Fruit fly (Drosophila melanogaster): Measurements from ENCODE around the gene CG2116.

Gene CG2116

DNA sequence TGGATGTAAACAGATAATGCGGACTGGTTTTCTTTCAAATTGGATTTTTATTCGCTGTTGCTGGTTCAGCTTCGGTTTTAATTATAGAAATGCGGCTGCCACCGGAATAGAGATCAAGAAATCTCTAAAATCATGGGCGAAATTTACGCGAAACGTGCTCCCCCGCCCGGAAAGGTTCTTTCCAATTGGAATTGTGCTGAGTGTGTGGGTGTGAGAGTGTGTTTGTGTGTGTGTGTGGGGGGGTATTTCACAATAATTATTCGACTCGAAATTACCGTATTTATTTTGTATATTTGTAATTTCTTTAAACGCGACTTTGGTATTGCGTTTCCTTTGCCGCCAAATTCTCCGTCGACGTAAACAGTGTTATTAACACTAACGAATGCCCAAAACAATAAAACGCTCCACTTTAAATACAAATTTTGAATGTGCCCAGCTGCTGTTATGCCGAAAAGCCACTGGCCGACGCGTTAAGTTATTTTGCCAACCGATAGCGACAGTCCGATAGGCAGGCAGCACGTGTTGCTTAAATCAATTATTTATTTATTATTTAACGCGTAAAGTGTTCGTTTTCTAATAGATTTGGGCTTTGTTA, 13.8 kb upstream of the CG2116 start, which contains the start of gene Gclc (continued):
- TF ChIP-seq CG3281 (GFP tag; optimal IDR thresholded peaks at IDR 0.05) (peak; percentile 11), NK7.1 (GFP tag; optimal IDR thresholded peaks at IDR 0.05) (no peak), CkIIα-i1 (GFP tag; IDR thresholded peaks at IDR 0.05) (no peak), chif (GFP tag; optimal IDR thresholded peaks at IDR 0.05) (no peak), yki (optimal IDR thresholded peaks at IDR 0.05) (no peak), lbe (GFP tag; optimal IDR thresholded peaks at IDR 0.05) (no peak), CG9817 (tag; optimal IDR thresholded peaks at IDR 0.05) (no peak), Rfx (GFP tag; IDR thresholded peaks at IDR 0.05) (peak; percentile 26; the same call in 1 of the 2 replicates), Awh (GFP tag; IDR thresholded peaks at IDR 0.05) (no peak), CG6654 (GFP tag; optimal IDR thresholded peaks at IDR 0.05) (no peak), CG1602 (GFP tag; optimal IDR thresholded peaks at IDR 0.05) (no peak), Pdp1 (GFP tag; optimal IDR thresholded peaks at IDR 0.05) (no peak), CG2889 (GFP tag; IDR thresholded peaks at IDR 0.05) (no peak), Sox100B (GFP tag; optimal IDR thresholded peaks at IDR 0.05) (no peak), prd (optimal IDR thresholded peaks at IDR 0.05) (no peak), prd (GFP tag; IDR thresholded peaks at IDR 0.05) (no peak), slbo (GFP tag; IDR thresholded peaks at IDR 0.05) (no peak), bbx (GFP tag; IDR thresholded peaks at IDR 0.05; ENCODE audit: partially characterized antibody) (peak; percentile 41), fd96Cb (tag; optimal IDR thresholded peaks at IDR 0.05) (no peak), stwl (tag; optimal IDR thresholded peaks at IDR 0.05) (peak; percentile 86), CG7987 (GFP tag; optimal IDR thresholded peaks at IDR 0.05) (no peak), Fer2 (tag; optimal IDR thresholded peaks at IDR 0.05) (no peak), Dfd (GFP tag; optimal IDR thresholded peaks at IDR 0.05) (no peak), trh (GFP tag; optimal IDR thresholded peaks at IDR 0.05) (no peak), eve (GFP tag; optimal IDR thresholded peaks at IDR 0.05) (no peak), Adf1 (GFP tag; IDR thresholded peaks at IDR 0.05) (no peak), repo (GFP tag; optimal IDR thresholded peaks at IDR 0.05) (no peak), CG2116 (GFP tag; optimal IDR thresholded peaks at IDR 0.05) (peak; percentile 79), CG4282 (GFP tag; optimal IDR thresholded peaks at IDR 0.05) (no peak), Doc2 (GFP tag; IDR thresholded peaks at IDR 0.05) (no peak), sima (GFP tag; optimal IDR thresholded peaks at IDR 0.05) (no peak), Atf3 (GFP tag; optimal IDR thresholded peaks at IDR 0.05) (no peak), NC2β (GFP tag; optimal IDR thresholded peaks at IDR 0.05) (no peak), usp (GFP tag; optimal IDR thresholded peaks at IDR 0.05) (no peak), danr (GFP tag; IDR thresholded peaks at IDR 0.05) (no peak), HLH4C (GFP tag; IDR thresholded peaks at IDR 0.05; ENCODE audit: partially characterized antibody) (peak; percentile 34; the same call in 1 of the 3 replicates), CG33557 (GFP tag; optimal IDR thresholded peaks at IDR 0.05) (no peak), CG1792 (GFP tag; optimal IDR thresholded peaks at IDR 0.05) (no peak), CG1603 (tag; optimal IDR thresholded peaks at IDR 0.05) (peak; percentile 42), CG1529 (GFP tag; optimal IDR thresholded peaks at IDR 0.05) (no peak), CG6689 (GFP tag; IDR thresholded peaks at IDR 0.05) (no peak), tup (GFP tag; optimal IDR thresholded peaks at IDR 0.05) (no peak), sqz (GFP tag; optimal IDR thresholded peaks at IDR 0.05) (no peak), NFAT (GFP tag; IDR thresholded peaks at IDR 0.05) (0 out of 2 replicates have a peak, but pooled peaks have one; percentile 23), unpg (GFP tag; optimal IDR thresholded peaks at IDR 0.05) (no peak), cad (GFP tag; optimal IDR thresholded peaks at IDR 0.05) (no peak), CG11723 (GFP tag; optimal IDR thresholded peaks at IDR 0.05) (no peak), CG10565 (GFP tag; optimal IDR thresholded peaks at IDR 0.05) (no peak), CG10543 (GFP tag; optimal IDR thresholded peaks at IDR 0.05) (no peak), Hr39 (optimal IDR thresholded peaks at IDR 0.05) (no peak), disco-r (GFP tag; optimal IDR thresholded peaks at IDR 0.05) (no peak), tio (GFP tag; optimal IDR thresholded peaks at IDR 0.05) (no peak)
